Worm (Caenorhabditis elegans): ENCODE data around the gene Y46G5A.15.
A peak's percentile ranks its signal among the peaks of the same experiment; 100 is the strongest.

Gene Y46G5A.15

DNA sequence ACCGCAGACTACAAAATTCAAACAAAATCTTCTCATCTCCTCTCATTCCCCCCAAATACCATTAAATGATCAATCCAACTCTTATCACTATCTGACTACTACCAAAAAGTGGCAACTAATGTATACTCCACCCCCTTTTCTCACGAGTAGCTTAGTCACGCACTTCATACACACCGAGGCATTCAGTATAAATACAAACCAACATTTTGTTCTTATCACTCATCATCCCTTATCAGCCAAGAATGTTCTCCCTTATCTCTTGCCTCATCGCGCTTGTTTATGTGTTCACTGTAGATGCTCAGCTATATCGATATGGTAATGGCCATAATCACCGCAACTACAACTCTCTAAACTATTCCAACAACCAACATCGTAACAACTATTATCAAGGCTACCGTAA is 38.2 kb upstream of the Y46G5A.15 start, which contains the start of gene Y46G5A.36:
Y46G5A.36 (plus strand) TSS at position 243 of the 400 bp plus-strand sequence.
- no peak for TF ChIP-seq grh-1 (GFP tag; IDR thresholded peaks at IDR 0.05)
- no peak for TF ChIP-seq C34B4.2 (tag; optimal IDR thresholded peaks at IDR 0.05)
- TF ChIP-seq elt-3 (tag; optimal IDR thresholded peaks at IDR 0.05) = peak in 1 of 6 experiments; percentile 15
- TF ChIP-seq elt-2 (tag; optimal IDR thresholded peaks at IDR 0.05) = peak; percentile 71
- no peak for TF ChIP-seq jun-1 (tag; optimal IDR thresholded peaks at IDR 0.05)

DNA sequence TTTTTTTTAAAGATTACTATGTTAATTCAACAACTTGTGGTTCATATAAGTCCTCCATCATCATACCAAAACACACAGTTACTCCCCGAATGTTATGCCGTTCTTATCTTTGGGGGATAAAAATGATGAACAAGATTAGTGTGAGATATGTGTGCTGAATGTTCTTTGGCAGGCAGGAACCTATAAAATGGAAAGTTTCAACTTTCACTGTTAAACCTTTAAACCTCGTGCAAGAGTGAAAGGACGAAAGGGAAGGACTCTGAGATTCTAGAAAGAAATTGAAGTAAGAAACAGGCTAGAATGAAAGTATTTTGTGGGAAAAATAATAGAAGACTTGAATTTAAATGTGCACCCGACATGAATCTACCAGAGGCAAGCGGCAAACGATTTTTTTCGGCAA is 34.8 kb upstream of the Y46G5A.15 start:
- TF ChIP-seq unc-62 (GFP tag; optimal IDR thresholded peaks at IDR 0.05) (no peak), nhr-71 (tag; optimal IDR thresholded peaks at IDR 0.05) (no peak), ceh-88 (GFP tag; IDR thresholded peaks at IDR 0.05) (no peak), blmp-1 (tag; optimal IDR thresholded peaks at IDR 0.05) (peak; percentile 68), ceh-90 (tag; optimal IDR thresholded peaks at IDR 0.05) (no peak), C04F5.9 (tag; optimal IDR thresholded peaks at IDR 0.05) (no peak)

DNA sequence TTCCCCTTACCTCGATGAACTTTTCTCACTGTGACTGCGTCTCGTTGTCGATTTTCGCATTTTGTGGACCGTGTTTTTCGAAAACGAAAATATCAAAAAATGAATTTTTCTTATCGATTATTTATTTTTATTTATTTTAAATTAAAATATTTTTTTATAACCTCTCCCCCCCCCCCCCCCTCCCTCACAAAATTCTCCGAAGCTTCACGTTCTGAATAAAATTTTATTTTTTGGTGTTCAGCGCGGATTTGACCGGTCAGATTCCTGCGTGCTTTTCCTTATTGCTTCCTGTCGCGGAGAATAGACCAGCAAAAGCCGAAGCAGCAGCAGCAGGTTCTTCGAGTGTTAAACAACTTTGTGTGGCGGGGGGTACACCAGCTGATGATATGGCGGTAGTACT is 33.3 kb upstream of the Y46G5A.15 start, which contains the start of gene Y46G5A.22:
Y46G5A.22 (minus strand) TSS at position 101 of the 400 bp plus-strand sequence.
- no peak for TF ChIP-seq lin-39 (tag; optimal IDR thresholded peaks at IDR 0.05)
- TF ChIP-seq fkh-10 (GFP tag; optimal IDR thresholded peaks at IDR 0.05) = no peak
- no peak for TF ChIP-seq nhr-77 (tag; optimal IDR thresholded peaks at IDR 0.05)
- no peak for TF ChIP-seq lsy-2 (tag; optimal IDR thresholded peaks at IDR 0.05)
- TF ChIP-seq sox-4 (tag; optimal IDR thresholded peaks at IDR 0.05) = no peak
- no peak for TF ChIP-seq efl-3 (GFP tag; optimal IDR thresholded peaks at IDR 0.05)
- TF ChIP-seq nhr-90 (tag; optimal IDR thresholded peaks at IDR 0.05; ENCODE audit: poor library complexity) = no peak
- TF ChIP-seq mdl-1 (tag; optimal IDR thresholded peaks at IDR 0.05) = no peak
- TF ChIP-seq Y116A8C.19 (tag; optimal IDR thresholded peaks at IDR 0.05; ENCODE audit: borderline replicate concordance) = no peak
- no peak for TF ChIP-seq nhr-237 (tag; optimal IDR thresholded peaks at IDR 0.05)
- TF ChIP-seq ceh-8 (GFP tag; optimal IDR thresholded peaks at IDR 0.05) = no peak

- TF ChIP-seq ces-1 (GFP tag; optimal IDR thresholded peaks at IDR 0.05) = no peak
- TF ChIP-seq lin-39 (tag; optimal IDR thresholded peaks at IDR 0.05) = no peak
- TF ChIP-seq nhr-12 (tag; optimal IDR thresholded peaks at IDR 0.05) = no peak
- TF ChIP-seq nhr-20 (tag; optimal IDR thresholded peaks at IDR 0.05) = no peak
- no peak for TF ChIP-seq lin-13 (GFP tag; optimal IDR thresholded peaks at IDR 0.05)
- no peak for TF ChIP-seq blmp-1 (tag; optimal IDR thresholded peaks at IDR 0.05)
- TF ChIP-seq elt-2 (tag; optimal IDR thresholded peaks at IDR 0.05) = peak; percentile 42
Observed at ce11 chrII:12816412-12817146, 31.4 kb upstream of the Y46G5A.15 start, which contains the start of gene acl-7. acl-7 (minus strand) TSS chrII:12816462.

- TF ChIP-seq nhr-76 (tag; optimal IDR thresholded peaks at IDR 0.05) = no peak
- TF ChIP-seq nhr-11 (tag; optimal IDR thresholded peaks at IDR 0.05) = no peak
- TF ChIP-seq unc-86 (tag; optimal IDR thresholded peaks at IDR 0.05) = no peak
- TF ChIP-seq C34B4.2 (tag; optimal IDR thresholded peaks at IDR 0.05) = no peak
- no peak for TF ChIP-seq ceh-88 (GFP tag; IDR thresholded peaks at IDR 0.05)
- TF ChIP-seq nhr-12 (tag; optimal IDR thresholded peaks at IDR 0.05) = no peak
- no peak for TF ChIP-seq C04F5.9 (tag; optimal IDR thresholded peaks at IDR 0.05)
- no peak for TF ChIP-seq F16B12.6 (tag; optimal IDR thresholded peaks at IDR 0.05)
- no peak for TF ChIP-seq elt-3 (tag; optimal IDR thresholded peaks at IDR 0.05)
- no peak for TF ChIP-seq nhr-90 (tag; optimal IDR thresholded peaks at IDR 0.05; ENCODE audit: poor library complexity)
- no peak for TF ChIP-seq lin-39 (tag; optimal IDR thresholded peaks at IDR 0.05)
- no peak for TF ChIP-seq zag-1 (tag; optimal IDR thresholded peaks at IDR 0.05)
- TF ChIP-seq lin-15B (tag; optimal IDR thresholded peaks at IDR 0.05) = no peak
- TF ChIP-seq lin-13 (GFP tag; optimal IDR thresholded peaks at IDR 0.05) = no peak
- no peak for TF ChIP-seq nhr-237 (tag; optimal IDR thresholded peaks at IDR 0.05)
- no peak for TF ChIP-seq tbx-2 (tag; optimal IDR thresholded peaks at IDR 0.05)
- TF ChIP-seq ztf-4 (tag; optimal IDR thresholded peaks at IDR 0.05) = no peak
- TF ChIP-seq ets-5 (GFP tag; IDR thresholded peaks at IDR 0.05) = no peak
- TF ChIP-seq grh-1 (GFP tag; IDR thresholded peaks at IDR 0.05) = no peak
- TF ChIP-seq rnt-1 (tag; optimal IDR thresholded peaks at IDR 0.05) = no peak
Observed at ce11 chrII:12813253-12813652, 28.0 kb upstream of the Y46G5A.15 start.
